Fruit fly (Drosophila melanogaster) Kc167 (cell line): ENCODE data around the gene Gpdh3.

Experiments
- Myc ChIP-seq: fragments of >200 bp; optimal IDR thresholded peaks from 2 replicates; lab custom pipeline; 2017; ENCODE audit warnings: missing external identifiers
- Sin3A ChIP-seq: fragments of >200 bp; optimal IDR thresholded peaks from 2 replicates; lab custom pipeline; 2018; ENCODE audit warnings: missing external identifiers
- h ChIP-seq: fragments of >200 bp; optimal IDR thresholded peaks from 3 replicates; lab custom pipeline; 2018; ENCODE audit warnings: missing external identifiers
- insv ChIP-seq: fragments of >200 bp; optimal IDR thresholded peaks from 3 replicates; lab custom pipeline; 2018; ENCODE audit warnings: missing external identifiers
- psq ChIP-seq: fragments of >200 bp; optimal IDR thresholded peaks from 2 replicates; lab custom pipeline; 2017; ENCODE audit warnings: missing external identifiers
- ttk ChIP-seq: sonication (Bioruptor generic); optimal IDR thresholded peaks from 2 replicates; lab custom pipeline; 2017; ENCODE audit warnings: missing external identifiers

Gene Gpdh3

DNA sequence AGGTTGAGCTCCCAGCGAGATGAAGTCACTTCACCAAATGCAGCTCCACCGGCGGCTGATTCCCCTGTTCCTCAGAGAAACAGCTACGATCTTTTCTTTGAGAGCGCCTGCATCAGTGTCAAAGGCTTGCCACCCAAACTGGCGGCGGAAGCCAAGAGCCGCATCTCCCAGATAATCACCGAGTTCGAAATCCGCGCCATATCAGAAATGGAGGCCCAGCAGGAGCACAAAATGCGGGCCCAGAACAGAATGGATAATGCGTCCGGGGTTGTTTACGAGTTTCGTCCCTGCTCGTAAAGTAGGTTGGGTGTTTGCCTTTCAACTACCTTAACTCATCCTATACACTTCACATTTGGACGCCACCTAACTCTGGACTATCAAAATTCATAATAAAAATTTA lies at the start of gene Gpdh3:
TSS of gene Gpdh3 (plus strand) at position 301 of the 400 bp plus-strand sequence.
- TF ChIP-seq Myc (lab: Kevin White, UChicago): no peak
- TF ChIP-seq ttk (lab: Kevin White, UChicago): no peak
- TF ChIP-seq insv (lab: Kevin White, UChicago): no peak
- TF ChIP-seq psq (lab: Kevin White, UChicago): no peak
- no peak for TF ChIP-seq h
- TF ChIP-seq Sin3A (lab: Kevin White, UChicago): no peak

DNA sequence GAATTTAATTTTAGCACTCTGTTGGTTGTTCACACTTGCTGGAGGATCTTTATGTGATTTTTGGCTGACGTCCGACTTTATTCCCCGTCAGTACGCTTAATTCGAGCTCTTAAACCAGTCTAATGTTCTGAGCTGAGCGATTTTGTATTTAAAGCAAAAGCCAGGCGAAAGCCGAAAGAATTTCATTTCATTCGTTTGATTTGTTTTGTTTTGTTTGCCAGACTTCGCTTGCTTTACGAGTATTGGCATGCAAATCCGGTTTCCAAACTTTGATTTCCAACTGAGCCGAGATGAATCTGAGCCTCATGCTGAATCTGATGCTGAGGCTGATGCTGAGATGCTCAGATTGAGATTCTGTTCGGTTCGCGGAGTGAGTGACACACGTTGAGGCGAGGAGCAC lies 47.8 kb upstream of the Gpdh3 start, which contains the start of gene CG5391:
TSS of gene CG5391 (minus strand) at position 101 of the 400 bp plus-strand sequence.
- TF ChIP-seq psq (lab: Kevin White, UChicago) (no peak), h (no peak), ttk (lab: Kevin White, UChicago) (no peak), Sin3A (lab: Kevin White, UChicago) (no peak), Myc (lab: Kevin White, UChicago) (no peak), insv (lab: Kevin White, UChicago) (no peak)

DNA sequence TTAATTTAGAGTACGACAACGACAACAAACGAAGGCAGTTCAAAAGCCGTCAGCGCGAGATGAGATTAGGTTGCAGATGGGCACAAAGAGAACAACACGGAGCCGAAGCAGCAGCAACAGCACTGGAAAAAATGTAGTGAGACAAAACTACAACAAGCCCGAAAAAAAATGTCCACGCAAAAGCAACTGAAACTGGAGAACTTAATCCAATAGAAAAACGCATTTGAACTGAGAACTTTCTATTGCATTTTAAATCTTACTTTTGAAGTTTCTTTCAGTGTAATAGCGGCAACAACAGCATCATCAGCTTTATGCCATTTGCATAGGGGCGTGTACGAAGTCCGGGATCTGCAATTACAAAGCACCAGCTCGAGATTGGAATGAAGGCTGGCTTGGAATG lies 42.3 kb upstream of the Gpdh3 start:
- no peak for TF ChIP-seq psq (lab: Kevin White, UChicago)
- no peak for TF ChIP-seq Sin3A (lab: Kevin White, UChicago)
- TF ChIP-seq h: no peak

DNA sequence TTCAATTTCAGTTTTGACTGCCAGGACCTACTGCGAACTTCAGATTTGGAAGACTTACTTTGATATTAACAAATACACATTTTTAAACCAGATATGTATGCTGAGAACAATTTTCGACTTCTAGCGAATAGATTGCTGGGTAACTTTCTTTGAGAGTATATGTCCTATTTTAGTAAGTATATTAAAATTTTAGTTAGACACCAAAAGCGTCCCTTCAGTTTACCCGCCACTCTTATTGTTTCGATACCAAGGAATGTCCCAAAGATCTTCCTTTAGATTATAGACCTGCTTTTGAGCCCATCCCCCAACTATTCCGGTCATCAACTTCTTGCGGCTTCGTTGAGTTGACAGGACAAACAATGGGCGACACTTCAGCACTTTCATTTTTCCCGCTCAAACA lies 41.6 kb upstream of the Gpdh3 start, which contains the start of gene CG5388:
TSS of gene CG5388 (minus strand) at position 101 of the 400 bp plus-strand sequence.
- TF ChIP-seq insv (lab: Kevin White, UChicago) (no peak), psq (lab: Kevin White, UChicago) (no peak), Myc (lab: Kevin White, UChicago) (no peak), h (no peak), Sin3A (lab: Kevin White, UChicago) (no peak), ttk (lab: Kevin White, UChicago) (no peak)

DNA sequence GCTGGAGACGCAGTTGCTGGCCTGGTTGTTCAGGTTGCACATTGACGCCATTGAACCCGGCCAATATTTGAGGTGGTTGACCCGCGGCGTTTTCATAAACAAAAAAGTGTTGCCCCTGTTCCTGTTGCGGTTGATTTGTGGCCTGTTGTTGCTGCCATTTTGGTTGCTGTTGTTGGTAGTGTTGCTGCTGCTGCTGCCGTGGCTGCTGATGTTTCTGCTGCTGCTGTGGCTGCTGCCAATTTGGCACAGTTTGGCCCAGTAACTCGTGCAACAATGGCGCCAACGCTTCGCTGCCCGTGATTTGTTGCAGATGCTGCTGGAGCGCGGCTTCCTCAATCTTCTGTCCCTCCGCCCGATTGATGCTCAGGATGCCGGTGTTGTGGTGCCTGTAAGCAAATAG lies 40.2 kb upstream of the Gpdh3 start:
- TF ChIP-seq insv (lab: Kevin White, UChicago) (no peak), ttk (lab: Kevin White, UChicago) (no peak), h (no peak), Myc (lab: Kevin White, UChicago) (no peak), Sin3A (lab: Kevin White, UChicago) (no peak), psq (lab: Kevin White, UChicago) (no peak)

DNA sequence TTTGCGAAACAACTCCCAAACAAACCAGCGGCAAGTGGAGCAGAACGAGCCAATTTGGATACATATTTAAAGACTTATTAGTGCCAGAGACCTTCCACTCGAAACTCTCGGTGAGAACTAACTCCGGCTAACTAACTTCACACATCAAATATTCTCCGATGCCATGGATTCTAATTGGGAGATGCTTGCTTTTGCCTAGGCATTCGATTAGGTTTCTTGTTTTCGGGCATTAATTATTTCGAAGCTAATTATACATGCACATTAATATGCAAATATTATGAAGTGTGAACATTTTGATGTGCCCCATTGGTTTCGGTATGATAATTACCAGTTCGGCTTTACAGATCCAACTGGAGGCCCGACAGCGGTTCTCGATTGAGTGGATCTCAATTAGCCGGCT lies 39.7 kb upstream of the Gpdh3 start, which contains the start of gene CG5386:
TSS of gene CG5386 (minus strand) at position 101 of the 400 bp plus-strand sequence.
- no peak for TF ChIP-seq h
- TF ChIP-seq ttk (lab: Kevin White, UChicago): no peak
- no peak for TF ChIP-seq Sin3A (lab: Kevin White, UChicago)
- TF ChIP-seq psq (lab: Kevin White, UChicago): no peak
- no peak for TF ChIP-seq insv (lab: Kevin White, UChicago)
- no peak for TF ChIP-seq Myc (lab: Kevin White, UChicago)

DNA sequence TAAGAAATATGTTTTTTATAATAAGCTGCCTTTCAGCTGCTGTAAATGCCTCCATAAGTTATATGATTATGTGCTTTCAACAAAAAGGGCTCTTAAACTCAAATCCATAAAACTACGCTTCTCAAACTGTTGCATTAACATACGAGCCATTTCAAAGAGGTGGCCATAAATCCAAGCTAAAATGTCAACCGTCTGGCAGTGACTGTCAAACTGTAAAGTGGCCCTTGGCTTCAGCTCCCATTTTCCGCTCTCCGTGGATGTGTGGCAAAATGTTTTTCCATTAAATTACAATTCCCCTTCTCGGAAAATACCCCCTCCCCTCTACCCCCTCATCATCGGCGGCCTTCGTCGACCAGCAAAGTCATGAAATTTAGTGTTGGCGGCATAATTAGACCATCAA lies 39.1 kb upstream of the Gpdh3 start:
- no peak for TF ChIP-seq ttk (lab: Kevin White, UChicago)
- TF ChIP-seq Sin3A (lab: Kevin White, UChicago): no peak
- TF ChIP-seq Myc (lab: Kevin White, UChicago): no peak
- TF ChIP-seq h: no peak
- TF ChIP-seq insv (lab: Kevin White, UChicago): no peak
- TF ChIP-seq psq (lab: Kevin White, UChicago): no peak

DNA sequence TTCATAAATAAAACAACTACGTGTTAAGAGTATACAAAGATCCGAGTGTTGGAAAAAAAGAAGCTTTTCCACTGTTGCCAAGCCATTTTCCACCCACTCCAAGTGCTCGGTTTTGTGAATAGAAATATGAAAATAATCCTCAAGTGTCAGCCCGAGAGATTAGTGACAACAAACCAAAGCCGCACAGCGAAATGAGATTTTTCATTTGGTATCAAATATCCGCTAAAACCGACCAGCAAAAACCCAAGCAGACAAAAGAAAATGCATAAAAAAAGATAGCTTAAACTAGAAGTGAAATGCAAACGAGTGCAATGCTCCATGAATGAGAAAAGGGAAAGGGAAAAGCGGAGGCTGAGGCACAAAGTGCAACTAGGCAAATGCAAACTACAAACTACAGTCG lies 30.4 kb upstream of the Gpdh3 start, which contains the start of gene rdhB:
TSS of gene rdhB (plus strand) at position 301 of the 400 bp plus-strand sequence.
- TF ChIP-seq Myc (lab: Kevin White, UChicago) (no peak), psq (lab: Kevin White, UChicago) (no peak), ttk (lab: Kevin White, UChicago) (no peak), insv (lab: Kevin White, UChicago) (no peak), Sin3A (lab: Kevin White, UChicago) (no peak), h (no peak)

DNA sequence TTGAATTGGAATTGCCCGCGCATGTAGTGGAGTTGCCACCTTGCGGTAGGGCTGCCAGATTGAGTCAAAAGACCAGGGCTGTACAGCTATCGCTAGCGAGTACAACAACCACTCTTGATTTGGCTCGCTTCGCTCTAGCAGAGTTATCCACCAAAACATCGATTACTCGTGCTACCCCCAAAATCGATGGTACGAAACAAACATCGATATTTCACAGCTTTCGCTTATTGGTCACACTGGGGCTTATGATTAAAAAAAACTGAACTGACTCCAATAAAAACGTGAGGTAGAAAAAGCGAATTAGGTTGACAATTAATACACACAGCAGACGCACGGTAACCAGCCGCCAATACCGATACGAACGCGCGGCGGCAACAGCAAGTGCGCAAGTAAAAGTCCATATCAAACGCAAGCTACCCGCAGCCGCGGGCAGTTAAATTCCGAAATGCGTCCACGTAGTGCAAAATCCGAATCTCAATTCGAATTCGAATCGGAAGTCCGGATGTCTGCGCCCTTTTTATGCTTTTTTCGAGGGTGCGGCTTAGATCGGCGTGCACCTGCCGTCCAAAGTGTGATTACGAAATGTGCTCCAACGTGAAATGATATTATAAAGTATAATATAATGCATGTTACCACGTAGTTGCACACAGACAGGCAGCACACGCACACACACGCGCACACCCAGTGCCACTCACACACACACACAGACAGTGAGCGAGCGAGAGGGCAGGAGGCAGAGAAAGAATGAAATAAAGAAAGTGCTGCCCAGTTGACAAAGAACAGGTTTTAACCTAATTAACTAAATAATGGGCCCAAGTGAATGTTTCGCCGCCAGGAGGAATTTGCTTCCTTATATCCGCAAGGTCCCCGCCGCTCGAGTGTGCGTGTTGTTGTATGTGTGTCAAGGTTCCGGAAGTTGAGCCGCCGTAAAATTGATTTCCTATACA lies 25.1 kb upstream of the Gpdh3 start, which contains the start of gene Sar1:
TSS of gene Sar1 (plus strand) at position 222 of the 947 bp plus-strand sequence.
- TF ChIP-seq Myc (lab: Kevin White, UChicago): no peak
- no peak for TF ChIP-seq ttk (lab: Kevin White, UChicago)

DNA sequence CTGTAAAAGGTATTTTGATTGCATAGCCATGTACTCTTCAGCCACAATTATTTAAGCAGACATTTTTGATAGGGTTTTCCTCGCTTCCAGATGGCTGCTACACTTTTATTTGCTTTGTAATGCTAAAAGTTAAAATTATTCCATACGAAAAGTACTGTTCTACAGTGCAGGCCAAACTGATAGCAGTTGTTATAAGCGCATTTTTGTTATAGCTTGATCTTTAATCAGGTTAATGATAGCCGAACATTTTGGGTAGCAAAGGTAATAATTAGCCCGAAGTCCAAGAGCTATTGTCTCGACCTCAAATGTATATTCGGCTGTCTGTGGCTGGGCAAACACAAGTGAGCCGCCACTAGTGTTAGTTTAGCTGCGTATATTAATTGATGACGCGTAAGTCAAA lies 23.9 kb upstream of the Gpdh3 start:
- TF ChIP-seq insv (lab: Kevin White, UChicago) (no peak), Sin3A (lab: Kevin White, UChicago) (no peak), ttk (lab: Kevin White, UChicago) (no peak), h (no peak), psq (lab: Kevin White, UChicago) (no peak), Myc (lab: Kevin White, UChicago) (no peak)

DNA sequence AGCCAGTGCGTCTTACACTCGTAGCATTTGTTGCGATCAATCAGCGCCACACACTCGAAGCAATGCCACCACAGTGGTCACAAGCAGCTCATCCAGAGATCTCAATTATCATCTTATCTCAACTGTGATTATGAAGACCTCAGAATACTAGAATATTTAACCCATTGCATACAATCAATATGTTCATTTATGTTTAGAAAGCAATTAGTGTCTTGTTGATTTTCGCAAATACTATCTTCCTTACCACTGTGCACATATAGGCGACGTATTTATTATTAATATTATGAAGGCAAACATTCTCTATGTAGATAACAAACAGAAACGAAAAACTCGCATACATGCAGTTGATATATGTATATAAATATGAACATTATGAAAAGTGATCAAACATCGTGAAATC lies 23.0 kb upstream of the Gpdh3 start:
- TF ChIP-seq psq (lab: Kevin White, UChicago) (no peak), Sin3A (lab: Kevin White, UChicago) (no peak), ttk (lab: Kevin White, UChicago) (no peak), insv (lab: Kevin White, UChicago) (no peak), Myc (lab: Kevin White, UChicago) (no peak), h (no peak)
